Fruit fly (Drosophila melanogaster) whole organism, embryonic: ENCODE data around the gene flip.
A peak's percentile ranks its signal among the peaks of the same experiment; 100 is the strongest.

Experiments used
- Atf3 ChIP-seq: fragments of 200-800 bp; sonication (Bioruptor generic); optimal IDR thresholded peaks from 3 replicates; lab custom pipeline; 2016; ENCODE audit warnings: missing biosample characterization, missing genetic modification characterization
- CG10209 ChIP-seq: fragments of 200-800 bp; sonication (Bioruptor generic); optimal IDR thresholded peaks from 3 replicates; lab custom pipeline; 2017; ENCODE audit warnings: missing biosample characterization, mild to moderate bottlenecking, missing genetic modification characterization, missing genetic modification reagents
- CG11456 ChIP-seq: fragments of 200-800 bp; sonication (Bioruptor generic); IDR thresholded peaks from 3 replicates; pipeline ENCODE4 v1.3.6; 2022; ENCODE audit warnings: missing biosample characterization, missing genetic modification characterization
- CG11696 ChIP-seq: fragments of 200-800 bp; sonication (Bioruptor generic); IDR thresholded peaks from 2 replicates; pipeline ENCODE4 v1.3.6; 2022; ENCODE audit warnings: missing biosample characterization, missing genetic modification characterization
- CG13287 ChIP-seq: fragments of 200-800 bp; sonication (Bioruptor generic); IDR thresholded peaks from 2 replicates; pipeline ENCODE4 v1.3.6; 2022; ENCODE audit warnings: missing biosample characterization, missing genetic modification characterization; ENCODE audit not compliant: partially characterized antibody
- CG14014 ChIP-seq: fragments of 200-800 bp; sonication (Bioruptor generic); IDR thresholded peaks from 2 replicates; pipeline ENCODE4 v1.3.6; 2022; ENCODE audit warnings: missing biosample characterization, missing genetic modification characterization
- CG15514 ChIP-seq: fragments of 200-800 bp; sonication (Bioruptor generic); optimal IDR thresholded peaks from 3 replicates; lab custom pipeline; 2017; ENCODE audit warnings: missing biosample characterization, missing genetic modification characterization, mild to moderate bottlenecking, moderate library complexity, missing genetic modification reagents
- CG30020 ChIP-seq: fragments of 200-800 bp; optimal IDR thresholded peaks from 2 replicates; lab custom pipeline; 2019; ENCODE audit warnings: missing biosample characterization, mild to moderate bottlenecking, missing genetic modification characterization, moderate library complexity
- CG31224 ChIP-seq: fragments of 200-800 bp; sonication (Bioruptor generic); IDR thresholded peaks from 2 replicates; pipeline ENCODE4 v1.3.6; 2022; ENCODE audit warnings: missing biosample characterization, missing genetic modification characterization
- CG32532 ChIP-seq: fragments of 200-800 bp; sonication (Bioruptor generic); IDR thresholded peaks from 2 replicates; pipeline ENCODE4 v1.3.6; 2022; ENCODE audit warnings: missing biosample characterization, missing genetic modification characterization
- CG34376 ChIP-seq: fragments of 200-800 bp; sonication (Bioruptor generic); optimal IDR thresholded peaks from 2 replicates; lab custom pipeline; 2018; ENCODE audit warnings: missing biosample characterization, mild to moderate bottlenecking, missing genetic modification characterization
- CG5953 ChIP-seq: fragments of 200-800 bp; sonication (Bioruptor generic); IDR thresholded peaks from 2 replicates; pipeline ENCODE4 v1.3.6; 2022; ENCODE audit warnings: missing biosample characterization, missing genetic modification characterization
- CG6175 ChIP-seq: fragments of 200-800 bp; sonication (Bioruptor generic); IDR thresholded peaks from 3 replicates; pipeline ENCODE4 v1.3.6; 2022; ENCODE audit warnings: missing biosample characterization, missing genetic modification characterization
- CG6791 ChIP-seq: fragments of 200-800 bp; sonication (Bioruptor generic); IDR thresholded peaks from 3 replicates; pipeline ENCODE4 v1.3.6; 2022; ENCODE audit warnings: missing biosample characterization, missing genetic modification characterization; ENCODE audit not compliant: partially characterized antibody
- CG7839 ChIP-seq: fragments of 200-800 bp; sonication (Bioruptor generic); optimal IDR thresholded peaks from 3 replicates; lab custom pipeline; 2018; ENCODE audit warnings: missing biosample characterization, mild to moderate bottlenecking, missing genetic modification characterization, moderate library complexity
- CG8359 ChIP-seq: fragments of 200-800 bp; sonication (Bioruptor generic); optimal IDR thresholded peaks from 2 replicates; lab custom pipeline; 2017; ENCODE audit warnings: missing biosample characterization, mild to moderate bottlenecking, missing genetic modification characterization, borderline replicate concordance
- CG8765 ChIP-seq: fragments of 200-800 bp; sonication (Bioruptor generic); IDR thresholded peaks from 2 replicates; pipeline ENCODE4 v1.3.6; 2022; ENCODE audit warnings: missing biosample characterization, missing genetic modification characterization
- Deaf1 ChIP-seq: fragments of 200-800 bp; optimal IDR thresholded peaks from 3 replicates; lab custom pipeline; 2019; ENCODE audit warnings: missing biosample characterization, mild to moderate bottlenecking, missing genetic modification characterization, moderate library complexity
- Dfd ChIP-seq, 2 experiments: fragments of >200 bp; optimal IDR thresholded peaks; 2 replicates each; lab custom pipeline; 2017; ENCODE audit warnings: missing biosample characterization in 2 of 2, missing genetic modification characterization in 2 of 2
- Ets65A ChIP-seq: fragments of 200-800 bp; sonication (Bioruptor generic); peaks from one replicate; lab custom pipeline; 2016; ENCODE audit warnings: missing biosample characterization, missing genetic modification characterization
- GATAe ChIP-seq: fragments of 200-800 bp; sonication (Bioruptor generic); conservative IDR thresholded peaks from 2 replicates; pipeline ENCODE4 v1.3.6; 2022; ENCODE audit warnings: missing biosample characterization, missing genetic modification characterization
- Hr3 ChIP-seq: fragments of 200-800 bp; sonication (Bioruptor generic); optimal IDR thresholded peaks from 3 replicates; lab custom pipeline; 2016; ENCODE audit warnings: missing biosample characterization, missing genetic modification characterization
- Hr39 ChIP-seq: fragments of >200 bp; optimal IDR thresholded peaks from 2 replicates; lab custom pipeline; 2017
- Hr78 ChIP-seq, 2 experiments: fragments of 200-800 bp in 1 of 2; fragments of >200 bp in 1 of 2; sonication (Bioruptor generic) in 1 of 2; optimal IDR thresholded peaks; 2 replicates each; lab custom pipeline; 2017 to 2019; ENCODE audit warnings: missing biosample characterization in 2 of 2, missing genetic modification characterization in 2 of 2, mild to moderate bottlenecking in 1 of 2, moderate library complexity in 1 of 2
- Jarid2 ChIP-seq: fragments of 200-800 bp; sonication (Bioruptor generic); optimal IDR thresholded peaks from 3 replicates; lab custom pipeline; 2017; ENCODE audit warnings: mild to moderate bottlenecking, missing biosample characterization, missing genetic modification reagents, missing genetic modification characterization
- Med ChIP-seq: fragments of 200-800 bp; sonication (Bioruptor generic); peaks from one replicate; lab custom pipeline; 2016; ENCODE audit warnings: missing biosample characterization, missing genetic modification characterization, mild to moderate bottlenecking, inconsistent platforms, moderate library complexity
- Meics ChIP-seq: fragments of 200-800 bp; sonication (Bioruptor generic); optimal IDR thresholded peaks from 2 replicates; lab custom pipeline; 2017; ENCODE audit warnings: missing biosample characterization, mild to moderate bottlenecking, missing genetic modification characterization
- Nf-YB ChIP-seq: fragments of 200-800 bp; sonication (Bioruptor generic); optimal IDR thresholded peaks from 3 replicates; lab custom pipeline; 2019; ENCODE audit warnings: missing biosample characterization, mild to moderate bottlenecking, missing genetic modification characterization, moderate library complexity
- NfI ChIP-seq: fragments of 200-800 bp; sonication (Bioruptor generic); optimal IDR thresholded peaks from 3 replicates; lab custom pipeline; 2018; ENCODE audit warnings: missing biosample characterization, mild to moderate bottlenecking, missing genetic modification characterization, moderate library complexity
- al ChIP-seq: fragments of 200-800 bp; sonication (Bioruptor generic); IDR thresholded peaks from 2 replicates; pipeline ENCODE4 v1.3.6; 2022; ENCODE audit warnings: missing biosample characterization, missing genetic modification characterization
- crol ChIP-seq: fragments of 200-800 bp; sonication (Bioruptor generic); IDR thresholded peaks from 2 replicates; pipeline ENCODE4 v1.3.6; 2022; ENCODE audit warnings: missing biosample characterization, missing genetic modification characterization
- cwo ChIP-seq: fragments of 200-800 bp; sonication (Bioruptor generic); optimal IDR thresholded peaks from 3 replicates; lab custom pipeline; 2017; ENCODE audit warnings: missing biosample characterization, missing genetic modification characterization, mild to moderate bottlenecking, moderate library complexity, missing genetic modification reagents
- danr ChIP-seq: fragments of 200-800 bp; sonication (Bioruptor generic); IDR thresholded peaks from 2 replicates; pipeline ENCODE4 v1.3.6; 2022; ENCODE audit warnings: missing biosample characterization, missing genetic modification characterization
- ftz-f1 ChIP-seq: fragments of 200-800 bp; sonication (Bioruptor generic); optimal IDR thresholded peaks from 2 replicates; lab custom pipeline; 2016; ENCODE audit warnings: missing biosample characterization, missing genetic modification characterization
- gcm ChIP-seq: fragments of 200-800 bp; sonication (Bioruptor generic); optimal IDR thresholded peaks from 2 replicates; lab custom pipeline; 2019; ENCODE audit warnings: missing biosample characterization, mild to moderate bottlenecking, missing genetic modification characterization, moderate library complexity
- gfzf ChIP-seq: fragments of 200-800 bp; sonication (Bioruptor generic); optimal IDR thresholded peaks from 2 replicates; lab custom pipeline; 2016; ENCODE audit warnings: missing biosample characterization, mild to moderate bottlenecking, missing genetic modification characterization, moderate library complexity
- lbe ChIP-seq: fragments of 200-800 bp; sonication (Bioruptor generic); optimal IDR thresholded peaks from 2 replicates; lab custom pipeline; 2016; ENCODE audit warnings: missing biosample characterization, mild to moderate bottlenecking, missing genetic modification characterization
- org-1 ChIP-seq: fragments of 200-800 bp; sonication (Bioruptor generic); optimal IDR thresholded peaks from 2 replicates; lab custom pipeline; 2017; ENCODE audit warnings: missing biosample characterization, missing genetic modification characterization
- rib ChIP-seq: fragments of 200-800 bp; sonication (Bioruptor generic); IDR thresholded peaks from 2 replicates; pipeline ENCODE4 v1.3.6; 2022; ENCODE audit warnings: missing biosample characterization, missing genetic modification characterization
- row ChIP-seq: fragments of 200-800 bp; sonication (Bioruptor generic); IDR thresholded peaks from 3 replicates; pipeline ENCODE4 v1.3.6; 2022; ENCODE audit warnings: missing biosample characterization, missing genetic modification characterization
- sens ChIP-seq: fragments of 200-800 bp; sonication (Bioruptor generic); peaks from one replicate; lab custom pipeline; 2016; ENCODE audit warnings: missing biosample characterization, missing genetic modification characterization
- sna ChIP-seq: fragments of 200-800 bp; sonication (Bioruptor generic); IDR thresholded peaks from 2 replicates; pipeline ENCODE4 v1.3.6; 2022; ENCODE audit warnings: missing biosample characterization, missing genetic modification characterization; ENCODE audit not compliant: partially characterized antibody
- sug ChIP-seq: fragments of 200-800 bp; optimal IDR thresholded peaks from 2 replicates; lab custom pipeline; 2019; ENCODE audit warnings: missing biosample characterization, mild to moderate bottlenecking, missing genetic modification characterization, moderate library complexity
- tio ChIP-seq: fragments of 200-800 bp; sonication (Bioruptor generic); optimal IDR thresholded peaks from 2 replicates; lab custom pipeline; 2017; ENCODE audit warnings: missing biosample characterization, missing genetic modification characterization, inconsistent platforms

The flip gene

DNA sequence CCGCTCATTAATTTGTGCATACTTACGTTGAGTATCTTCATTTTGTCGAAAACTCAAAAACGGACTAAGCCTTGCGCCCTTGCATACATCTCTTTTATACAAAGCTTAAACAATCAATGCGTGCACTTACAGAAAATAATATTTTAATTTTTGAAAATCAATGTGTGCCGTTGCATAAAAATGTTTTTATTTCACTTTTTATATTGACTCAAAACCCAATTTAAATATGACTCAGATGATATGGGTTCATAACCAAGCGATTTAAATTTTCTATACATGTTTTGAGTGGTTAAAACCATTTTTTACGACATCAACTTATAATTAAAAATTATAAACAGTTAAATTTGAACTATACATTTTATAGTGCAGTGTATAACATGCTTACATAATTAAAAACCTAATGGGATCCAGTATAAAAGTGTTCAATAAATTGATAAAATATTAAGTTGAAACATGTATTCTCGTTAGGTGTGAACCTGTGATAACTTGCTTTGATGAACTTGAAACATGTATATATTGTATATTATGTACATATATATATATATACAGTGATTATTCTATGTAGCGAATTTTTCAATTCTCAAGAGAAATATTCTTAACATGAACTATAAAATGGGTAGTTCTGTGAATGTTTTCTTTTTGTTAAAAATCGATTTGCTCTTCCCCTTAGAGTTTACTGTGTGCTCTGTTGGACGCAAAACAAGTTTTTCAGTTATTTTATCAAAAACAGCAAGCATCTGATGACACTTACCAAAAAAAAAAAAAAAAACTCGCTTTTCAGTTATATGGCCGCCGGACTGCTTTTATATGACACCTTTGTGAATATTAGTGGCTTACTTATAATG, 34.4 kb downstream of the flip start, which contains the start of gene CG34305 (continued):
- TF ChIP-seq CG6175 (no peak), sens (GFP tag; lab: Kevin White, UChicago) (no peak), Atf3 (GFP tag; lab: Kevin White, UChicago) (no peak), Meics (GFP tag; lab: Kevin White, UChicago) (peak; percentile 45)

DNA sequence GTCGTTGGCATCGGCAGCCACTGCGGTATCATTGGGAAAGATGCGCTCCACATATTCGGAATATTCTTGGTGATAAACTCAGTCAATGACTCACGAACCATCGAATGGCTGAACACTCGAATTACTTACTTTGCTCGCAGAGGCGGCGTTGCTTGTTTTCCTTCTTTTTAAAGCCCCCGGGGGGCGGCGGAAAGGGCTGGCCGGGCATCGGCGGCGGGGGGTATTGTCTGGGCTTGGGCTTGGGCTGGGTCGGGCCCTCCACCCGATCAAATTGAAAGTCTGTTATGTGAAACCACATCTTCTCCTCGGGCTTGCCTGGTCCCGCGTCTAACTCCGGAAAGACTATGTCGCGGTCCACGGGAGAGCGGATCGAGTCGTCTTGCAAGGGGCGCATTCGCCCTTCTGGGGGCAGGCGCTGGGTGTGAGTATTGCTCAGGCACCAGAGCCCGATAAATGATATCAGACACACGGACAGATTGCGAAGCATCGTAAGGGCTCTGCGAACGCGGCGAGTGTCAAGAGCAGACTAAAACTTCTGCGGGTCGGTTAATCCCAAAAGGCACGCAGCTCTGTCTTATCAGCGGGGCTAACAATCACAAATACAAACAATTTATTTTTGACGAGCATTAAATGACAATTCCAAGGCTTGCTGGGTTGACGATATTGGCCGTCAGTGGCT, 35.4 kb downstream of the flip start, which contains the start of gene CG14642:
Gene CG14642 (minus strand): TSS at position 509 of the 679 bp plus-strand sequence.
- TF ChIP-seq GATAe (GFP tag; lab: Robert Waterston, UW): no peak
- TF ChIP-seq Med (GFP tag; lab: Kevin White, UChicago): peak; percentile 14
- peak; percentile 36 for TF ChIP-seq CG34376 (GFP tag; lab: Kevin White, UChicago)
- TF ChIP-seq CG6791 (GFP tag; lab: Robert Waterston, UW): 0 out of 3 replicates have a peak, but pooled peaks have one; percentile 19
- no peak for TF ChIP-seq sna
- peak; percentile 72 for TF ChIP-seq gcm (GFP tag; lab: Kevin White, UChicago)
- TF ChIP-seq CG32532 (GFP tag; lab: Robert Waterston, UW): 0 out of 2 replicates have a peak, but pooled peaks have one; percentile 13
- 0 out of 3 replicates have a peak, but pooled peaks have one; percentile 45 for TF ChIP-seq CG11456
- peak; percentile 47 for TF ChIP-seq crol (GFP tag; lab: Robert Waterston, UW)
- TF ChIP-seq row (GFP tag; lab: Robert Waterston, UW): 0 out of 3 replicates have a peak, but pooled peaks have one; percentile 12
- TF ChIP-seq Jarid2 (GFP tag; lab: Kevin White, UChicago): peak; percentile 5
- no peak for TF ChIP-seq danr (GFP tag; lab: Robert Waterston, UW)
- TF ChIP-seq CG31224: 0 out of 2 replicates have a peak, but pooled peaks have one; percentile 22
- TF ChIP-seq al (GFP tag; lab: Robert Waterston, UW): no peak
- peak; percentile 58 for TF ChIP-seq Hr39 (lab: Kevin White, UChicago)

DNA sequence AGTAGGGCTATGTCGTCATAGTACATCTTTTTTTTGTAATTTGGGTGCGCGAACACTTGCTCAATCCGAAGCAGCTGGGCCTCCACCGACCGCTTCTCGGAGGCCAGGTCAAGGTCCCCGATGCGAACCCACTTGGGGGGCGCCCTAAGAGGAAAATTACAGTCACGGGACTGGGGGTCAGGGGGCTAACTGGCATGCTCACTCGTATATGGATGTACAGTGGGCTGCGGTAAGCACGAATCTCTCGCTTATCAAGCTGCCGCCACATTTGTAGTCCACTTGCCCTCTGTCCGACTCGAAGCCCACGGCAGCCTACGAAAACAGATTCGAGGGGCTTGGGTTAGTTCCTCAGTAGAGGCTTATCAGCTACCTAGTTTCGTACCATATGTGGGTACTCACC, 36.0 kb downstream of the flip start:
- TF ChIP-seq sug (tag; lab: Kevin White, UChicago) (peak; percentile 67), sna (0 out of 2 replicates have a peak, but pooled peaks have one; percentile 6), CG14014 (0 out of 2 replicates have a peak, but pooled peaks have one; percentile 18), Ets65A (GFP tag; lab: Kevin White, UChicago) (peak; percentile 20), Med (GFP tag; lab: Kevin White, UChicago) (peak; percentile 55), rib (no peak), cwo (peak; percentile 56), Hr78 (GFP tag; optimal IDR thresholded peaks at IDR 0.05; lab: Kevin White, UChicago) (peak in 1 of 2 experiments; percentile 78), sens (GFP tag; lab: Kevin White, UChicago) (peak; percentile 8), CG30020 (tag; lab: Kevin White, UChicago) (no peak), ftz-f1 (peak; percentile 23), CG8359 (no peak)

DNA sequence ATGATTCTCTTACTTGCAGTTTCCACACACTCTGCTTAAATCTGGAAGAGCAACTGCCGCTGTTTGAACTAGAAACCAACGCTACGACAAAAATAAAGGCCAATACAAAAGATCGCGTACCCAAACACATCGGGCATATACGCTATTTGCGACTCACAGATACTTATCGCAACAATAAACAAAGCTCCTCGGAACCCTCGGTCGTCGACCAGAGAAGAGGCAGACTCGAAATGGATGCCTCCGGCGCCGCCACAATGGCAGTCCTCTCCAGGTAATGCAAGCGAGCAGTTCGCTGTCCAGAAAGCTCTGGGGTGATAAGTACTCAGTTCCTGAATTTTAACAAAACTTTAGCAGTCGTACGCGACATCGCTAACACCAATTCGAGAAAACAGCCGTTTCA, 41.2 kb downstream of the flip start:
- no peak for TF ChIP-seq Dfd (GFP tag; optimal IDR thresholded peaks at IDR 0.05; lab: Kevin White, UChicago)
- peak; percentile 6 for TF ChIP-seq lbe (GFP tag; lab: Kevin White, UChicago)
- TF ChIP-seq CG10209: no peak
- TF ChIP-seq gfzf (GFP tag; lab: Kevin White, UChicago): no peak
- no peak for TF ChIP-seq tio (GFP tag; lab: Kevin White, UChicago)
- TF ChIP-seq CG11696 (GFP tag; lab: Robert Waterston, UW): no peak
- no peak for TF ChIP-seq CG7839 (tag; lab: Kevin White, UChicago)
- TF ChIP-seq CG8765 (GFP tag; lab: Robert Waterston, UW): no peak
- TF ChIP-seq CG5953 (GFP tag; lab: Robert Waterston, UW): no peak
- no peak for TF ChIP-seq org-1 (GFP tag; lab: Kevin White, UChicago)
- peak; percentile 12; the same call in 1 of the 2 replicates for TF ChIP-seq CG13287 (GFP tag; lab: Robert Waterston, UW)
- no peak for TF ChIP-seq Nf-YB (GFP tag; lab: Kevin White, UChicago)
- TF ChIP-seq Deaf1 (tag; lab: Kevin White, UChicago): peak; percentile 10
- TF ChIP-seq Med (GFP tag; lab: Kevin White, UChicago): peak; percentile 49
- TF ChIP-seq CG15514 (GFP tag; lab: Kevin White, UChicago): no peak
- no peak for TF ChIP-seq NfI
- no peak for TF ChIP-seq Hr3 (GFP tag; lab: Kevin White, UChicago)
